Fruit fly (Drosophila melanogaster) whole organism, pupa: ENCODE results near the gene ps.

Experiments
- CG10348 ChIP-seq: fragments of 200-800 bp; sonication (Bioruptor generic); IDR thresholded peaks from 2 replicates; pipeline ENCODE4 v1.3.6; 2022; ENCODE audit warnings: missing biosample characterization, missing genetic modification characterization
- CG13204 ChIP-seq: fragments of 200-800 bp; sonication (Bioruptor generic); optimal IDR thresholded peaks from 2 replicates; lab custom pipeline; 2018; ENCODE audit warnings: missing biosample characterization, mild to moderate bottlenecking, missing genetic modification characterization, moderate library complexity
- CG14655 ChIP-seq: fragments of 200-800 bp; sonication (Bioruptor generic); optimal IDR thresholded peaks from 3 replicates; lab custom pipeline; 2017; ENCODE audit warnings: mild to moderate bottlenecking, missing biosample characterization, missing genetic modification reagents, missing genetic modification characterization
- CG17806 ChIP-seq: fragments of 200-800 bp; sonication (Bioruptor generic); optimal IDR thresholded peaks from 2 replicates; lab custom pipeline; 2018; ENCODE audit warnings: missing biosample characterization, mild to moderate bottlenecking, missing genetic modification characterization, moderate library complexity
- CG32121 ChIP-seq: fragments of 200-800 bp; sonication (Bioruptor generic); IDR thresholded peaks from 2 replicates; pipeline ENCODE4 v1.3.6; 2022; ENCODE audit warnings: missing biosample characterization, missing genetic modification characterization
- CG34367 ChIP-seq: fragments of 200-800 bp; sonication (Bioruptor generic); optimal IDR thresholded peaks from 2 replicates; lab custom pipeline; 2018; ENCODE audit warnings: missing biosample characterization, mild to moderate bottlenecking, missing genetic modification characterization
- CG8159 ChIP-seq: fragments of 200-800 bp; sonication (Bioruptor generic); optimal IDR thresholded peaks from 3 replicates; lab custom pipeline; 2018; ENCODE audit warnings: missing biosample characterization, mild to moderate bottlenecking, missing genetic modification characterization, moderate library complexity
- CG8301 ChIP-seq: fragments of 200-800 bp; sonication (Bioruptor generic); optimal IDR thresholded peaks from 2 replicates; lab custom pipeline; 2018; ENCODE audit warnings: missing biosample characterization, mild to moderate bottlenecking, missing genetic modification characterization
- CG9948 ChIP-seq: fragments of 200-800 bp; sonication (Bioruptor generic); optimal IDR thresholded peaks from 2 replicates; lab custom pipeline; 2018; ENCODE audit warnings: missing biosample characterization, mild to moderate bottlenecking, missing genetic modification characterization, moderate library complexity
- D1 ChIP-seq: fragments of 200-800 bp; sonication (Bioruptor generic); optimal IDR thresholded peaks from 2 replicates; lab custom pipeline; 2018; ENCODE audit warnings: missing biosample characterization, mild to moderate bottlenecking, missing genetic modification characterization, moderate library complexity
- EcR ChIP-seq: fragments of 200-800 bp; sonication (Bioruptor generic); optimal IDR thresholded peaks from 3 replicates; lab custom pipeline; 2019; ENCODE audit warnings: missing biosample characterization, missing genetic modification characterization, mild to moderate bottlenecking, moderate library complexity, missing genetic modification reagents
- Snoo ChIP-seq: fragments of 200-800 bp; sonication (Bioruptor generic); optimal IDR thresholded peaks from 3 replicates; lab custom pipeline; 2017; ENCODE audit warnings: missing biosample characterization, mild to moderate bottlenecking, missing genetic modification characterization, inconsistent platforms
- fd96Ca ChIP-seq: fragments of 200-800 bp; sonication (Bioruptor generic); IDR thresholded peaks from 3 replicates; pipeline ENCODE4 v1.3.6; 2022; ENCODE audit warnings: missing biosample characterization, missing genetic modification characterization

DNA sequence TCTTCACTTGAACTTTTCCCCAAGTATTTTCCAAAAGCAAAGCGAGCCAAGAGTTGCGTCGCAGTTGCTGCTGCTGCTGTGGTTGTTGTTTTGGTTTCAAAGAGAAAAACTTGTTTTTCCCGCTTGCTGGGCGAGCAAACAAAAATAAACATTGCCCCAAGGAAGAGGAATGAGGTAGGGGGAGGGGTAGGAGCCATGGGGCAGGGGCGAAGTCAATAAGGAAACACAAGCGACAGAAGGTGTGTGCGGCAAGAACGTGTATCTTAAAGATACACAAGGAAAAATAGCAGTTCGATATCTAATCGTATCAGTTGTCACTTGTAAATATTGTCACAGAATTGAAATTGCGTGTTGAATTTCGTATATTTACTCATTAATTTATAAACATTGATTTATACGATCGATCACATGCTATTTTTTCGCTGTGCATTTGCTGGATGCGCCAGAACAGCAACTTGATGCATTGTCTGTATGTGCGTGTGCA lies 24.2 kb upstream of the ps start:
- TF ChIP-seq CG8159 = peak; percentile 96
- peak; percentile 97 for TF ChIP-seq fd96Ca
- TF ChIP-seq CG13204 = peak; percentile 93
- peak; percentile 99 for TF ChIP-seq CG8301 (tag; lab: Kevin White, UChicago)
- peak; percentile 97 for TF ChIP-seq CG9948 (tag; lab: Kevin White, UChicago)
- TF ChIP-seq CG32121 (GFP tag; lab: Robert Waterston, UW) = peak; percentile 90
- TF ChIP-seq CG14655 (GFP tag; lab: Kevin White, UChicago) = peak; percentile 99
- peak; percentile 58 for TF ChIP-seq CG10348 (GFP tag; lab: Robert Waterston, UW)
- TF ChIP-seq CG17806 = peak; percentile 97
- TF ChIP-seq CG34367 (tag; lab: Kevin White, UChicago) = peak; percentile 97
- TF ChIP-seq D1 = peak; percentile 89
- peak; percentile 73 for TF ChIP-seq EcR (GFP tag; lab: Kevin White, UChicago)
- TF ChIP-seq Snoo (tag; lab: Kevin White, UChicago) = peak; percentile 92
